Worm (Caenorhabditis elegans) whole organism, L1 larva: ENCODE measurements around the gene Y64G10A.2.

Experiments used
- C04F5.9 ChIP-seq: sonication (generic microtip); optimal IDR thresholded peaks from 2 replicates; lab custom pipeline; 2016; ENCODE audit warnings: missing genetic modification characterization, missing compliant biosample characterization
- F16B12.6 ChIP-seq: fragments of 150-350 bp; optimal IDR thresholded peaks from 2 replicates; lab custom pipeline; 2014; ENCODE audit warnings: missing biosample characterization, missing genetic modification characterization
- alr-1 ChIP-seq: fragments of 200-800 bp; sonication (Bioruptor generic); optimal IDR thresholded peaks from 2 replicates; lab custom pipeline; 2018; ENCODE audit warnings: borderline replicate concordance, mild to moderate bottlenecking, missing genetic modification characterization, missing compliant biosample characterization
- blmp-1 ChIP-seq: fragments of 150-350 bp; optimal IDR thresholded peaks from 2 replicates; lab custom pipeline; 2014; ENCODE audit warnings: missing biosample characterization, missing genetic modification characterization
- ceh-8 ChIP-seq: fragments of 200-800 bp; sonication (Bioruptor generic); optimal IDR thresholded peaks from 2 replicates; lab custom pipeline; 2018; ENCODE audit warnings: mild to moderate bottlenecking, missing genetic modification characterization, moderate library complexity, missing compliant biosample characterization
- ceh-82 ChIP-seq, 3 experiments: fragments of 150-350 bp in 1 of 3; sonication (generic microtip) in 2 of 3; optimal IDR thresholded peaks; 2 replicates each; lab custom pipeline; 2014 to 2017; ENCODE audit warnings: missing biosample characterization in 3 of 3, missing genetic modification characterization in 3 of 3
- ceh-90 ChIP-seq: sonication (generic microtip); optimal IDR thresholded peaks from 2 replicates; lab custom pipeline; 2016; ENCODE audit warnings: missing genetic modification characterization, missing compliant biosample characterization
- ces-1 ChIP-seq: fragments of 150-350 bp; optimal IDR thresholded peaks from 2 replicates; lab custom pipeline; 2014; ENCODE audit warnings: missing biosample characterization, missing genetic modification reagents, missing genetic modification characterization
- dpl-1 ChIP-seq, 3 experiments: fragments of 150-350 bp in 2 of 3; sonication (generic microtip) in 1 of 3; optimal IDR thresholded peaks; 2 replicates each; lab custom pipeline; 2014 to 2017; ENCODE audit warnings: missing biosample characterization in 3 of 3, missing genetic modification characterization in 3 of 3, missing genetic modification reagents in 3 of 3
- dsc-1 ChIP-seq: sonication (generic microtip); optimal IDR thresholded peaks from 2 replicates; lab custom pipeline; 2016; ENCODE audit warnings: mild to moderate bottlenecking, missing genetic modification characterization, missing compliant biosample characterization
- efl-1 ChIP-seq, 4 experiments: fragments of 150-350 bp; optimal IDR thresholded peaks in 3 of 4; peaks in 1 of 4; 1 replicate in 1 of 4; 2 replicates in 3 of 4; lab custom pipeline; 2014; ENCODE audit warnings: missing biosample characterization in 2 of 4, missing genetic modification characterization in 2 of 4, missing genetic modification reagents in 2 of 4
- egl-13 ChIP-seq: sonication (generic microtip); optimal IDR thresholded peaks from 2 replicates; lab custom pipeline; 2016; ENCODE audit warnings: missing genotype, missing genetic modification reagents, missing genetic modification characterization, missing compliant biosample characterization
- fkh-10 ChIP-seq: sonication (generic microtip); optimal IDR thresholded peaks from 2 replicates; lab custom pipeline; 2017; ENCODE audit warnings: missing biosample characterization, missing genetic modification reagents, missing genetic modification characterization
- fkh-4 ChIP-seq: sonication (generic microtip); optimal IDR thresholded peaks from 2 replicates; lab custom pipeline; 2016; ENCODE audit warnings: missing compliant biosample characterization, missing genetic modification characterization, borderline replicate concordance
- fkh-8 ChIP-seq: sonication (generic microtip); optimal IDR thresholded peaks from 2 replicates; lab custom pipeline; 2016; ENCODE audit warnings: mild to moderate bottlenecking, missing genetic modification characterization, missing compliant biosample characterization
- hlh-17 ChIP-seq: fragments of 200-800 bp; sonication (Bioruptor generic); optimal IDR thresholded peaks from 2 replicates; lab custom pipeline; 2018; ENCODE audit warnings: missing genetic modification characterization, mild to moderate bottlenecking, missing compliant biosample characterization, moderate library complexity, borderline replicate concordance
- isw-1 ChIP-seq: fragments of 200-800 bp; sonication (Bioruptor generic); IDR thresholded peaks from 2 replicates; pipeline ENCODE4 v1.3.6; 2022; ENCODE audit warnings: missing genetic modification characterization, missing compliant biosample characterization
- lin-14 ChIP-seq: fragments of 200-800 bp; sonication (Bioruptor generic); optimal IDR thresholded peaks from 2 replicates; lab custom pipeline; 2018; ENCODE audit warnings: mild to moderate bottlenecking, missing genetic modification characterization, moderate library complexity, missing compliant biosample characterization
- lin-35 ChIP-seq, 2 experiments: fragments of 150-350 bp; optimal IDR thresholded peaks; 2 replicates each; lab custom pipeline; 2014; ENCODE audit warnings: missing biosample characterization in 2 of 2, missing genetic modification characterization in 2 of 2, missing genetic modification reagents in 2 of 2
- lir-3 ChIP-seq: sonication (generic microtip); optimal IDR thresholded peaks from 2 replicates; lab custom pipeline; 2016; ENCODE audit warnings: mild to moderate bottlenecking, missing genetic modification characterization, moderate library complexity, missing compliant biosample characterization; ENCODE audit not compliant: poor library complexity
- lsy-2 ChIP-seq, 2 experiments: fragments of 150-350 bp; optimal IDR thresholded peaks; 2 replicates each; lab custom pipeline; 2014; ENCODE audit warnings: missing biosample characterization in 2 of 2, missing genetic modification characterization in 2 of 2
- nhr-12 ChIP-seq: sonication (generic microtip); optimal IDR thresholded peaks from 2 replicates; lab custom pipeline; 2017; ENCODE audit warnings: missing biosample characterization, missing genetic modification characterization
- nhr-19 ChIP-seq: fragments of 200-800 bp; sonication (Bioruptor generic); conservative IDR thresholded peaks from 2 replicates; pipeline ENCODE4 v1.3.6; 2022; ENCODE audit warnings: missing genetic modification characterization, missing compliant biosample characterization
- nhr-20 ChIP-seq: sonication (generic microtip); optimal IDR thresholded peaks from 2 replicates; lab custom pipeline; 2016; ENCODE audit warnings: mild to moderate bottlenecking, missing genetic modification characterization, missing compliant biosample characterization
- nhr-28 ChIP-seq: fragments of 150-350 bp; optimal IDR thresholded peaks from 2 replicates; lab custom pipeline; 2014; ENCODE audit warnings: missing biosample characterization, missing genetic modification characterization
- nhr-47 ChIP-seq: sonication (generic microtip); optimal IDR thresholded peaks from 2 replicates; lab custom pipeline; 2016; ENCODE audit warnings: mild to moderate bottlenecking, missing genetic modification characterization, moderate library complexity, missing compliant biosample characterization
- nhr-71 ChIP-seq: sonication (generic microtip); optimal IDR thresholded peaks from 2 replicates; lab custom pipeline; 2016; ENCODE audit warnings: mild to moderate bottlenecking, missing genetic modification characterization, moderate library complexity, missing compliant biosample characterization
- nhr-76 ChIP-seq: sonication (generic microtip); optimal IDR thresholded peaks from 2 replicates; lab custom pipeline; 2017; ENCODE audit warnings: missing biosample characterization, missing genetic modification characterization
- nhr-84 ChIP-seq: sonication (generic microtip); optimal IDR thresholded peaks from 2 replicates; lab custom pipeline; 2017; ENCODE audit warnings: missing biosample characterization, missing genetic modification characterization
- nhr-90 ChIP-seq: sonication (generic microtip); optimal IDR thresholded peaks from 2 replicates; lab custom pipeline; 2016; ENCODE audit warnings: mild to moderate bottlenecking, missing genetic modification characterization, missing compliant biosample characterization; ENCODE audit not compliant: poor library complexity
- pag-3 ChIP-seq: sonication (generic microtip); optimal IDR thresholded peaks from 2 replicates; lab custom pipeline; 2017; ENCODE audit warnings: missing genetic modification characterization, mild to moderate bottlenecking, missing compliant biosample characterization, antibody characterized with exemption, borderline replicate concordance; ENCODE audit not compliant: insufficient read depth
- pax-3 ChIP-seq: fragments of 200-800 bp; sonication (Bioruptor generic); optimal IDR thresholded peaks from 2 replicates; lab custom pipeline; 2018; ENCODE audit warnings: mild to moderate bottlenecking, missing genetic modification characterization, moderate library complexity, missing compliant biosample characterization
- snpc-4 ChIP-seq: fragments of 150-350 bp; optimal IDR thresholded peaks from 2 replicates; lab custom pipeline; 2014; ENCODE audit warnings: missing biosample characterization, missing genetic modification characterization
- snu-23 ChIP-seq: sonication (generic microtip); optimal IDR thresholded peaks from 2 replicates; lab custom pipeline; 2016; ENCODE audit warnings: missing genetic modification characterization, missing compliant biosample characterization
- sox-4 ChIP-seq: sonication (generic microtip); optimal IDR thresholded peaks from 2 replicates; lab custom pipeline; 2016; ENCODE audit warnings: missing genetic modification characterization, missing compliant biosample characterization
- sptf-1 ChIP-seq: fragments of 150-350 bp; optimal IDR thresholded peaks from 2 replicates; lab custom pipeline; 2014; ENCODE audit warnings: missing biosample characterization, missing genetic modification characterization
- swsn-7 ChIP-seq: sonication (generic microtip); optimal IDR thresholded peaks from 2 replicates; lab custom pipeline; 2016; ENCODE audit warnings: missing genetic modification characterization, missing compliant biosample characterization
- tbx-2 ChIP-seq: sonication (generic microtip); optimal IDR thresholded peaks from 2 replicates; lab custom pipeline; 2016; ENCODE audit warnings: missing genetic modification characterization, missing compliant biosample characterization
- tlp-1 ChIP-seq: fragments of 150-350 bp; optimal IDR thresholded peaks from 2 replicates; lab custom pipeline; 2014; ENCODE audit warnings: missing biosample characterization, missing genetic modification characterization
- unc-62 ChIP-seq: fragments of 150-350 bp; optimal IDR thresholded peaks from 2 replicates; lab custom pipeline; 2014; ENCODE audit warnings: missing biosample characterization, missing genetic modification reagents, missing genetic modification characterization
- unc-86 ChIP-seq: sonication (generic microtip); optimal IDR thresholded peaks from 2 replicates; lab custom pipeline; 2016; ENCODE audit warnings: missing genetic modification characterization, missing compliant biosample characterization
- vab-15 ChIP-seq: sonication (generic microtip); optimal IDR thresholded peaks from 2 replicates; lab custom pipeline; 2017; ENCODE audit warnings: missing genotype, mild to moderate bottlenecking, missing genetic modification characterization, missing compliant biosample characterization
- xbp-1 ChIP-seq: sonication (generic microtip); optimal IDR thresholded peaks from 2 replicates; lab custom pipeline; 2016; ENCODE audit warnings: missing genetic modification characterization, missing compliant biosample characterization
- ztf-11 ChIP-seq, 2 experiments: sonication (generic microtip); optimal IDR thresholded peaks; 2 replicates each; lab custom pipeline; 2016 to 2017; ENCODE audit warnings: missing genetic modification characterization in 2 of 2, missing biosample characterization in 1 of 2, missing compliant biosample characterization in 1 of 2
- ztf-4 ChIP-seq: fragments of 150-350 bp; optimal IDR thresholded peaks from 2 replicates; lab custom pipeline; 2014; ENCODE audit warnings: missing biosample characterization, missing genetic modification characterization

The Y64G10A.2 gene

DNA sequence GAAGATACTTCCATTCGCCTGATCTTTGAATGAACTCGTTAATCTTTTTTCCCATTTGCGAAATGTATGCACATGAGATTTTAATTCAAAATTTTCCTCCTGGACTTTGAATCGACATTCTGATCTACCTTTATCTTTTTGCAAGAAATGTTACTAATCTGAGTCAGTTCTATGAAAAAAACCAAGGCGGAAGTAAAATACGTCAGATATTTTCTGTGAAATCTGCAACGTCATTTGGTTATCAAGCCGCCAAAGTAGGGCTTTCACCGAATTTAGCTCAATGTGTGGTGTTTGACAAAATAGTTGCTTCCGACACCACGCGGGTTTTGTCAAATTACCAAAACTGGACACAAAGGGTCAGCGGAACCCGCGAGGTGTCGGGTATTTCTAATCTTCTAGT is 30.6 kb upstream of the Y64G10A.2 start:
- TF ChIP-seq sox-4 (peak; percentile 62), blmp-1 (no peak), sptf-1 (tag; lab: Kevin White, UChicago) (no peak), dsc-1 (tag; lab: Kevin White, UChicago) (peak; percentile 72), nhr-47 (peak; percentile 48), nhr-71 (peak; percentile 66), fkh-4 (tag; lab: Kevin White, UChicago) (peak; percentile 31), nhr-28 (tag; lab: Kevin White, UChicago) (no peak), ceh-90 (no peak), snpc-4 (tag; lab: Kevin White, UChicago) (no peak), fkh-8 (tag; lab: Kevin White, UChicago) (peak; percentile 90), pag-3 (tag; lab: Kevin White, UChicago) (no peak), fkh-10 (GFP tag; lab: Kevin White, UChicago) (no peak), pax-3 (tag; lab: Kevin White, UChicago) (peak; percentile 27)

DNA sequence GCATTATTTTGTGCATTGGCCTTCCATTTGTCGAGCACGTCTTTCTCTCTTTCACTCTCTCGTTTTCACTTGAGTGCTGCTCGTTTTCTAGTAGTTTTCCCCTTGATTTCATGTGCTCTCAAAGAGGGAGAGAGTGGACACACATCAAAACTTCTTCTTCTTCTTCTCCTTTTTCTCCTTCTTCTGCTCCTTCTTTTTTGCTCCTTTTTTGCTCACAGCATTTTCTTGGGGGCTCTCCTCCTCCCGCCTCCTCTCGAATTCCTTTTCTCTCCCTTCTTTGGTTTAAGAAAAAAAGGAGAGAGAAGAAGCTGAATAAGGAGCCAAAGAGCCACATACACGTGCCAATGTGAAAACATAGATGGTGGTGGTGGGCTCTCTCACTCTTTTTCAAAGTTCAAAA is 28.3 kb upstream of the Y64G10A.2 start:
- TF ChIP-seq nhr-20 (tag; lab: Kevin White, UChicago) (no peak), tlp-1 (tag; lab: Kevin White, UChicago) (no peak), ceh-82 (tag; optimal IDR thresholded peaks at IDR 0.05; lab: Kevin White, UChicago) (peak in 2 of 3 experiments; percentile 39 to 41), dsc-1 (tag; lab: Kevin White, UChicago) (peak; percentile 26), lir-3 (no peak), ztf-4 (tag; lab: Kevin White, UChicago) (no peak), snu-23 (GFP tag; lab: Kevin White, UChicago) (peak; percentile 35), lin-14 (GFP tag; lab: Kevin White, UChicago) (peak; percentile 87), ceh-8 (GFP tag; lab: Kevin White, UChicago) (no peak), unc-62 (GFP tag; lab: Kevin White, UChicago) (no peak), sox-4 (no peak), ces-1 (no peak), fkh-8 (tag; lab: Kevin White, UChicago) (peak; percentile 76), efl-1 (optimal IDR thresholded peaks at IDR 0.05; lab: Kevin White, UChicago) (peak in 1 of 2 experiments; percentile 1), efl-1 (GFP tag; optimal IDR thresholded peaks at IDR 0.05 in 1 of 2; lab: Kevin White, UChicago) (no peak), nhr-71 (peak; percentile 60), fkh-10 (GFP tag; lab: Kevin White, UChicago) (peak; percentile 65), egl-13 (tag; lab: Kevin White, UChicago) (peak; percentile 40), xbp-1 (tag; lab: Kevin White, UChicago) (no peak), hlh-17 (GFP tag; lab: Kevin White, UChicago) (no peak), nhr-84 (tag; lab: Kevin White, UChicago) (no peak), tbx-2 (tag; lab: Kevin White, UChicago) (peak; percentile 34), nhr-76 (tag; lab: Kevin White, UChicago) (no peak), nhr-90 (tag; lab: Kevin White, UChicago) (no peak), lsy-2 (tag; optimal IDR thresholded peaks at IDR 0.05; lab: Kevin White, UChicago) (peak in 1 of 2 experiments; percentile 36), swsn-7 (tag; lab: Kevin White, UChicago) (peak; percentile 31), F16B12.6 (tag; lab: Kevin White, UChicago) (no peak), lin-35 (GFP tag; optimal IDR thresholded peaks at IDR 0.05; lab: Kevin White, UChicago) (peak in 1 of 2 experiments; percentile 14), nhr-19 (no peak), ztf-11 (tag; optimal IDR thresholded peaks at IDR 0.05; lab: Kevin White, UChicago) (no peak), alr-1 (tag; lab: Kevin White, UChicago) (no peak), dpl-1 (GFP tag; optimal IDR thresholded peaks at IDR 0.05; lab: Kevin White, UChicago) (peak in 1 of 3 experiments; percentile 5), unc-86 (tag; lab: Kevin White, UChicago) (peak; percentile 43), vab-15 (tag; lab: Kevin White, UChicago) (no peak), ceh-90 (no peak), sptf-1 (tag; lab: Kevin White, UChicago) (no peak), nhr-12 (tag; lab: Kevin White, UChicago) (no peak), C04F5.9 (tag; lab: Kevin White, UChicago) (no peak), isw-1 (GFP tag; lab: Robert Waterston, UW) (peak; percentile 11; the same call in 1 of the 2 replicates), blmp-1 (no peak), nhr-47 (peak; percentile 54)
